Fruit fly (Drosophila melanogaster): ENCODE measurements around the gene AstCC.
A peak's percentile ranks its signal among the peaks of the same experiment; 100 is the strongest.

DNA sequence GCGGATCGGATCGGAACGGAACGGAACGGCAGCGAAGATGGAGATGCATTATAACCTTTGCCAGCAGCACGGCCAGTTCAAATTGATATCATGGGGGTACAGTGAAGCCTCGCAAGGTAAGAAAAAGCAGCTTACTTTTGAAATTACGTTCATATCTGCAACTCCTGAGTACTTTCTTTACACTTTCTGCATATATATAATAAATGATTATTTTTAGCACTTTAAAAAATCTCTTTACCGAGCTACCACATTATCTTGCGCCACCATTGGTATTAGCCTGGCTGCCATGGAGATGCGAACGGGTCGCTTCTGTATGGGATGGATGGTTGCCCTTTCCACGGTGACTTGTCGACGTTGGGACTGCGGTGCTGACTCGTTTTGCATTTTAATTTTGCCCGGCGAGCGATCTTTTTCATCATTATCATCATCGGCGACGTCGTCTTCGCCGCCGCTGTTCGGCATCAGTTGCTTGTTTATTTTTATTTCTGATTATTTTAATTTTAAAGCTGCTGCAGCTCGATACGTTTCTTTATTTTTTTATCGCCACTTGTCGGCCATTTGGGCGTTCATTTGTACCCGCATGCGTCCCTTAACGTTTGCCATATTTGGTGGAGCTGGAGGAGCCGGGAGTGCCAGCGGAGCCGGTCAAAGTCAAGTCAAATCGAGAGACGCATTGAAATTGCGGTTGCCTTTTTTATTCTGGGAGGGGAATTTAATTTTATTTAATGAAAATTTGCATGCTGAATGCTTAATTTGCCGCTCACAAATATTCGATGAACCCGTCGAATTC is 31.8 kb downstream of the AstCC start:
- TF ChIP-seq dmrt93B (GFP tag; optimal IDR thresholded peaks at IDR 0.05) (peak; percentile 85), Myc (optimal IDR thresholded peaks at IDR 0.05) (no peak), HLH106 (tag; optimal IDR thresholded peaks at IDR 0.05) (peak; percentile 94), ey (GFP tag; optimal IDR thresholded peaks at IDR 0.05) (peak; percentile 94), rgr (GFP tag; optimal IDR thresholded peaks at IDR 0.05) (peak; percentile 92), pan (optimal IDR thresholded peaks at IDR 0.05) (no peak), CG32264 (GFP tag; optimal IDR thresholded peaks at IDR 0.05) (peak; percentile 84), fru (GFP tag; optimal IDR thresholded peaks at IDR 0.05) (peak; percentile 93), Hnf4 (GFP tag; optimal IDR thresholded peaks at IDR 0.05) (peak; percentile 76)

Measured in whole organism, wandering third instar larva.